Fruit fly (Drosophila melanogaster) whole organism, embryonic: Measurements from ENCODE around the gene CG9626.

Source experiments
- ATbp ChIP-seq: fragments of 200-800 bp; sonication (Bioruptor generic); optimal IDR thresholded peaks from 2 replicates; lab custom pipeline; 2017; ENCODE audit warnings: missing biosample characterization, mild to moderate bottlenecking, missing genetic modification characterization, missing genetic modification reagents
- Adf1 ChIP-seq: fragments of 200-800 bp; sonication (Bioruptor generic); IDR thresholded peaks from 2 replicates; pipeline ENCODE4 v1.3.6; 2022; ENCODE audit warnings: missing biosample characterization, missing genetic modification characterization
- Atf6 ChIP-seq: fragments of 200-800 bp; sonication (Bioruptor generic); IDR thresholded peaks from 2 replicates; pipeline ENCODE4 v1.3.6; 2022; ENCODE audit warnings: missing biosample characterization, missing genetic modification characterization
- Bteb2 ChIP-seq: fragments of 200-800 bp; sonication (Bioruptor generic); optimal IDR thresholded peaks from 2 replicates; lab custom pipeline; 2016; ENCODE audit warnings: missing biosample characterization, missing genetic modification characterization
- CG10209 ChIP-seq: fragments of 200-800 bp; sonication (Bioruptor generic); optimal IDR thresholded peaks from 3 replicates; lab custom pipeline; 2017; ENCODE audit warnings: missing biosample characterization, mild to moderate bottlenecking, missing genetic modification characterization, missing genetic modification reagents
- CG11560 ChIP-seq: fragments of 200-800 bp; sonication (Bioruptor generic); IDR thresholded peaks from 3 replicates; pipeline ENCODE4 v1.3.6; 2022; ENCODE audit warnings: missing biosample characterization, missing genetic modification characterization
- CG12299 ChIP-seq: fragments of 200-800 bp; sonication (Bioruptor generic); optimal IDR thresholded peaks from 2 replicates; lab custom pipeline; 2018; ENCODE audit warnings: missing biosample characterization, mild to moderate bottlenecking, missing genetic modification characterization
- CG12769 ChIP-seq: fragments of 200-800 bp; sonication (Bioruptor generic); optimal IDR thresholded peaks from 2 replicates; lab custom pipeline; 2019; ENCODE audit warnings: missing biosample characterization, mild to moderate bottlenecking, missing genetic modification characterization, moderate library complexity
- CG14710 ChIP-seq: fragments of 200-800 bp; sonication (Bioruptor generic); optimal IDR thresholded peaks from 3 replicates; lab custom pipeline; 2019; ENCODE audit warnings: missing biosample characterization, mild to moderate bottlenecking, missing genetic modification characterization, moderate library complexity
- CG15073 ChIP-seq: fragments of 200-800 bp; sonication (Bioruptor generic); optimal IDR thresholded peaks from 2 replicates; lab custom pipeline; 2016; ENCODE audit warnings: missing biosample characterization, missing genetic modification characterization
- CG16779 ChIP-seq: fragments of 200-800 bp; sonication (Bioruptor generic); IDR thresholded peaks from 2 replicates; pipeline ENCODE4 v1.3.6; 2022; ENCODE audit warnings: missing biosample characterization, missing genetic modification characterization
- CG17359 ChIP-seq: fragments of 200-800 bp; sonication (Bioruptor generic); optimal IDR thresholded peaks from 3 replicates; lab custom pipeline; 2018; ENCODE audit warnings: missing biosample characterization, mild to moderate bottlenecking, missing genetic modification characterization, moderate library complexity
- CG17829 ChIP-seq: fragments of 200-800 bp; optimal IDR thresholded peaks from 2 replicates; lab custom pipeline; 2019; ENCODE audit warnings: missing biosample characterization, mild to moderate bottlenecking, missing genetic modification characterization, moderate library complexity
- CG30431 ChIP-seq: fragments of 200-800 bp; sonication (Bioruptor generic); optimal IDR thresholded peaks from 2 replicates; lab custom pipeline; 2017; ENCODE audit warnings: missing biosample characterization, missing genetic modification characterization
- CG31388 ChIP-seq: fragments of 200-800 bp; sonication (Bioruptor generic); optimal IDR thresholded peaks from 2 replicates; lab custom pipeline; 2016; ENCODE audit warnings: missing biosample characterization, missing genetic modification characterization
- CG32772 ChIP-seq: fragments of 200-800 bp; sonication (Bioruptor generic); IDR thresholded peaks from 2 replicates; pipeline ENCODE4 v1.3.6; 2022; ENCODE audit warnings: missing biosample characterization, missing genetic modification characterization
- CG3281 ChIP-seq: fragments of 200-800 bp; sonication (Bioruptor generic); optimal IDR thresholded peaks from 3 replicates; lab custom pipeline; 2017; ENCODE audit warnings: missing biosample characterization, mild to moderate bottlenecking, missing genetic modification characterization
- CG3407 ChIP-seq: fragments of 200-800 bp; sonication (Bioruptor generic); optimal IDR thresholded peaks from 2 replicates; lab custom pipeline; 2018; ENCODE audit warnings: missing biosample characterization, mild to moderate bottlenecking, missing genetic modification characterization
- CG3995 ChIP-seq: fragments of 200-800 bp; sonication (Bioruptor generic); optimal IDR thresholded peaks from 3 replicates; lab custom pipeline; 2016; ENCODE audit warnings: missing biosample characterization, missing genetic modification characterization
- CG42726 ChIP-seq: fragments of 200-800 bp; sonication (Bioruptor generic); IDR thresholded peaks from 2 replicates; pipeline ENCODE4 v1.3.6; 2022; ENCODE audit warnings: missing biosample characterization, missing genetic modification characterization; ENCODE audit not compliant: partially characterized antibody
- CG4424 ChIP-seq: fragments of 200-800 bp; sonication (Bioruptor generic); optimal IDR thresholded peaks from 3 replicates; lab custom pipeline; 2016; ENCODE audit warnings: missing biosample characterization, missing genetic modification characterization
- CG5180 ChIP-seq: fragments of 200-800 bp; sonication (Bioruptor generic); optimal IDR thresholded peaks from 3 replicates; lab custom pipeline; 2017; ENCODE audit warnings: missing biosample characterization, missing genetic modification characterization, mild to moderate bottlenecking, moderate library complexity, missing genetic modification reagents
- CG6175 ChIP-seq: fragments of 200-800 bp; sonication (Bioruptor generic); IDR thresholded peaks from 3 replicates; pipeline ENCODE4 v1.3.6; 2022; ENCODE audit warnings: missing biosample characterization, missing genetic modification characterization
- CG6689 ChIP-seq: fragments of 200-800 bp; sonication (Bioruptor generic); IDR thresholded peaks from 2 replicates; pipeline ENCODE4 v1.3.6; 2022; ENCODE audit warnings: missing biosample characterization, missing genetic modification characterization
- CG7556 ChIP-seq: fragments of 200-800 bp; sonication (Bioruptor generic); optimal IDR thresholded peaks from 2 replicates; lab custom pipeline; 2017; ENCODE audit warnings: missing biosample characterization, mild to moderate bottlenecking, missing genetic modification characterization
- CG7839 ChIP-seq: fragments of 200-800 bp; sonication (Bioruptor generic); optimal IDR thresholded peaks from 3 replicates; lab custom pipeline; 2018; ENCODE audit warnings: missing biosample characterization, mild to moderate bottlenecking, missing genetic modification characterization, moderate library complexity
- CoRest ChIP-seq: fragments of 200-800 bp; sonication (Bioruptor generic); optimal IDR thresholded peaks from 3 replicates; lab custom pipeline; 2018; ENCODE audit warnings: missing biosample characterization, mild to moderate bottlenecking, missing genetic modification characterization, moderate library complexity
- Dad ChIP-seq: fragments of 200-800 bp; sonication (Bioruptor generic); optimal IDR thresholded peaks from 3 replicates; lab custom pipeline; 2016; ENCODE audit warnings: missing biosample characterization, missing genetic modification characterization
- Hsf ChIP-seq: fragments of 200-800 bp; sonication (Bioruptor generic); optimal IDR thresholded peaks from 3 replicates; lab custom pipeline; 2016; ENCODE audit warnings: missing biosample characterization, missing genetic modification characterization
- Pdp1 ChIP-seq, 2 experiments: fragments of 200-800 bp; sonication (Bioruptor generic); optimal IDR thresholded peaks; 3 replicates each; lab custom pipeline; 2016; ENCODE audit warnings: missing biosample characterization in 2 of 2, missing genetic modification characterization in 2 of 2, mild to moderate bottlenecking in 1 of 2, moderate library complexity in 1 of 2
- al ChIP-seq: fragments of 200-800 bp; sonication (Bioruptor generic); IDR thresholded peaks from 2 replicates; pipeline ENCODE4 v1.3.6; 2022; ENCODE audit warnings: missing biosample characterization, missing genetic modification characterization
- ara ChIP-seq: fragments of 200-800 bp; sonication (Bioruptor generic); IDR thresholded peaks from 2 replicates; pipeline ENCODE4 v1.3.6; 2022; ENCODE audit warnings: missing biosample characterization, missing genetic modification characterization
- ash1 ChIP-seq: fragments of 200-800 bp; sonication (Bioruptor generic); optimal IDR thresholded peaks from 2 replicates; lab custom pipeline; 2018; ENCODE audit warnings: missing biosample characterization, mild to moderate bottlenecking, missing genetic modification characterization
- az2 ChIP-seq: fragments of 200-800 bp; sonication (Bioruptor generic); optimal IDR thresholded peaks from 3 replicates; lab custom pipeline; 2016; ENCODE audit warnings: missing biosample characterization, missing genetic modification characterization
- bcd ChIP-seq: fragments of 200-800 bp; sonication (Bioruptor generic); optimal IDR thresholded peaks from 2 replicates; lab custom pipeline; 2017; ENCODE audit warnings: missing biosample characterization, mild to moderate bottlenecking, missing genetic modification characterization
- br ChIP-seq: fragments of >200 bp; optimal IDR thresholded peaks from 2 replicates; lab custom pipeline; 2017
- cad ChIP-seq: fragments of >200 bp; optimal IDR thresholded peaks from 2 replicates; lab custom pipeline; 2017; ENCODE audit warnings: missing biosample characterization, missing genetic modification characterization
- caup ChIP-seq: fragments of 200-800 bp; sonication (Bioruptor generic); optimal IDR thresholded peaks from 3 replicates; lab custom pipeline; 2017; ENCODE audit warnings: missing biosample characterization, mild to moderate bottlenecking, missing genetic modification characterization, moderate library complexity; ENCODE audit not compliant: severe bottlenecking
- da ChIP-seq: fragments of 200-800 bp; sonication (Bioruptor generic); optimal IDR thresholded peaks from 2 replicates; lab custom pipeline; 2016; ENCODE audit warnings: missing biosample characterization, missing genetic modification characterization
- dati ChIP-seq: fragments of 200-800 bp; sonication (Bioruptor generic); IDR thresholded peaks from 2 replicates; pipeline ENCODE4 v1.3.6; 2022; ENCODE audit warnings: missing biosample characterization, missing genetic modification characterization
- ems ChIP-seq: fragments of 200-800 bp; sonication (Bioruptor generic); optimal IDR thresholded peaks from 3 replicates; lab custom pipeline; 2016; ENCODE audit warnings: missing biosample characterization, missing genetic modification characterization
- grau ChIP-seq: fragments of 200-800 bp; optimal IDR thresholded peaks from 3 replicates; lab custom pipeline; 2019; ENCODE audit warnings: missing biosample characterization, mild to moderate bottlenecking, missing genetic modification characterization, moderate library complexity
- ind ChIP-seq: fragments of 200-800 bp; sonication (Bioruptor generic); optimal IDR thresholded peaks from 3 replicates; lab custom pipeline; 2016; ENCODE audit warnings: missing biosample characterization, missing genetic modification characterization
- jing ChIP-seq: fragments of 200-800 bp; sonication (Bioruptor generic); optimal IDR thresholded peaks from 2 replicates; lab custom pipeline; 2018; ENCODE audit warnings: missing biosample characterization, mild to moderate bottlenecking, missing genetic modification characterization
- klu ChIP-seq: fragments of 200-800 bp; sonication (Bioruptor generic); IDR thresholded peaks from 2 replicates; pipeline ENCODE4 v1.3.6; 2022; ENCODE audit warnings: missing biosample characterization, missing genetic modification characterization
- peb ChIP-seq: fragments of 200-800 bp; sonication (Bioruptor generic); IDR thresholded peaks from 2 replicates; pipeline ENCODE4 v1.3.6; 2022; ENCODE audit warnings: missing biosample characterization, missing genetic modification characterization
- pfk ChIP-seq: fragments of 200-800 bp; sonication (Bioruptor generic); optimal IDR thresholded peaks from 2 replicates; lab custom pipeline; 2018; ENCODE audit warnings: missing biosample characterization, mild to moderate bottlenecking, missing genetic modification characterization, moderate library complexity
- pros ChIP-seq: fragments of 200-800 bp; sonication (Bioruptor generic); optimal IDR thresholded peaks from 3 replicates; lab custom pipeline; 2019; ENCODE audit warnings: missing biosample characterization, mild to moderate bottlenecking, missing genetic modification characterization, moderate library complexity
- pzg ChIP-seq: fragments of 200-800 bp; sonication (Bioruptor generic); optimal IDR thresholded peaks from 3 replicates; lab custom pipeline; 2018; ENCODE audit warnings: missing biosample characterization, mild to moderate bottlenecking, missing genetic modification characterization, moderate library complexity
- schlank ChIP-seq: fragments of 200-800 bp; sonication (Bioruptor generic); optimal IDR thresholded peaks from 2 replicates; lab custom pipeline; 2018; ENCODE audit warnings: missing biosample characterization, mild to moderate bottlenecking, missing genetic modification characterization
- trem ChIP-seq: fragments of 200-800 bp; optimal IDR thresholded peaks from 3 replicates; lab custom pipeline; 2019; ENCODE audit warnings: missing biosample characterization, mild to moderate bottlenecking, missing genetic modification characterization, moderate library complexity
- tup ChIP-seq: fragments of 200-800 bp; sonication (Bioruptor generic); optimal IDR thresholded peaks from 2 replicates; lab custom pipeline; 2016; ENCODE audit warnings: missing biosample characterization, mild to moderate bottlenecking, missing genetic modification characterization, moderate library complexity

The CG9626 gene

dm6 chr3R:8305110-8305509 is 4.3 kb upstream of the CG9626 start, which contains the start of gene Sgt1 (continued):
- no peak for TF ChIP-seq CG17359
- no peak for TF ChIP-seq CG15073 (GFP tag; lab: Kevin White, UChicago)
- TF ChIP-seq CG5180 (GFP tag; lab: Kevin White, UChicago): no peak
- TF ChIP-seq pzg (GFP tag; lab: Kevin White, UChicago): peak; percentile 99
- TF ChIP-seq CG6175 (GFP tag; lab: Robert Waterston, UW): no peak
- TF ChIP-seq CoRest (tag; lab: Kevin White, UChicago): peak; percentile 55
- TF ChIP-seq CG11560: peak; percentile 60; the same call in 2 of the 3 replicates
- TF ChIP-seq az2: no peak
- no peak for TF ChIP-seq CG12769
- TF ChIP-seq Adf1: no peak
- no peak for TF ChIP-seq jing (GFP tag; lab: Kevin White, UChicago)
- peak; percentile 16 for TF ChIP-seq caup (GFP tag; lab: Kevin White, UChicago)
- peak; percentile 45 for TF ChIP-seq Dad (GFP tag; lab: Kevin White, UChicago)
- no peak for TF ChIP-seq br
- TF ChIP-seq klu (GFP tag; lab: Robert Waterston, UW): no peak
- no peak for TF ChIP-seq CG30431 (GFP tag; lab: Kevin White, UChicago)
- no peak for TF ChIP-seq CG3281 (GFP tag; lab: Kevin White, UChicago)
- TF ChIP-seq CG6689: no peak
- no peak for TF ChIP-seq ATbp (GFP tag; lab: Kevin White, UChicago)
- no peak for TF ChIP-seq al (GFP tag; lab: Robert Waterston, UW)
- TF ChIP-seq dati (GFP tag; lab: Robert Waterston, UW): no peak
- TF ChIP-seq bcd (GFP tag; lab: Kevin White, UChicago): peak; percentile 23
- no peak for TF ChIP-seq CG31388 (GFP tag; lab: Kevin White, UChicago)
- no peak for TF ChIP-seq ash1 (GFP tag; lab: Kevin White, UChicago)
- peak; percentile 24 for TF ChIP-seq ems (GFP tag; lab: Kevin White, UChicago)
- TF ChIP-seq pfk (GFP tag; lab: Kevin White, UChicago): no peak
- TF ChIP-seq trem (tag; lab: Kevin White, UChicago): peak; percentile 93
- TF ChIP-seq CG42726: peak; percentile 71
- peak; percentile 43 for TF ChIP-seq CG3995
- TF ChIP-seq CG17829 (tag; lab: Kevin White, UChicago): peak; percentile 63
- peak in 1 of 2 experiments; percentile 37 for TF ChIP-seq Pdp1 (GFP tag; optimal IDR thresholded peaks at IDR 0.05; lab: Kevin White, UChicago)
- TF ChIP-seq peb: no peak
- TF ChIP-seq ara: no peak
- no peak for TF ChIP-seq CG10209
- no peak for TF ChIP-seq pros (GFP tag; lab: Kevin White, UChicago)
- TF ChIP-seq CG7839 (tag; lab: Kevin White, UChicago): peak; percentile 33
- TF ChIP-seq da (GFP tag; lab: Kevin White, UChicago): no peak
- peak; percentile 69 for TF ChIP-seq CG14710 (tag; lab: Kevin White, UChicago)
- no peak for TF ChIP-seq CG7556 (GFP tag; lab: Kevin White, UChicago)
- TF ChIP-seq CG16779: no peak
- no peak for TF ChIP-seq tup
- peak; percentile 36 for TF ChIP-seq grau (tag; lab: Kevin White, UChicago)
- TF ChIP-seq CG12299 (tag; lab: Kevin White, UChicago): no peak
- TF ChIP-seq schlank (tag; lab: Kevin White, UChicago): no peak
- peak; percentile 60 for TF ChIP-seq Hsf (GFP tag; lab: Kevin White, UChicago)
- TF ChIP-seq CG4424 (GFP tag; lab: Kevin White, UChicago): no peak
- no peak for TF ChIP-seq CG32772
- peak; percentile 35 for TF ChIP-seq ind (GFP tag; lab: Kevin White, UChicago)
- no peak for TF ChIP-seq CG3407 (GFP tag; lab: Kevin White, UChicago)
- no peak for TF ChIP-seq Atf6 (GFP tag; lab: Robert Waterston, UW)
- TF ChIP-seq Bteb2 (GFP tag; lab: Kevin White, UChicago): peak; percentile 18
- TF ChIP-seq cad (GFP tag; lab: Kevin White, UChicago): no peak
